Fruit fly (Drosophila melanogaster): ENCODE data around the gene CG5050.

dm6 chr2L:17427929-17428456, 24.7 kb upstream of the CG5050 start:
- TF ChIP-seq Abd-B (GFP tag; optimal IDR thresholded peaks at IDR 0.05) (no peak), pan (optimal IDR thresholded peaks at IDR 0.05) (no peak), brk (GFP tag; optimal IDR thresholded peaks at IDR 0.05) (peak; percentile 8), OdsH (GFP tag; optimal IDR thresholded peaks at IDR 0.05) (no peak), psq (GFP tag; optimal IDR thresholded peaks at IDR 0.05) (peak; percentile 24)
